Fruit fly (Drosophila melanogaster): ENCODE data around the gene CG8492.

- no peak for TF ChIP-seq psq (optimal IDR thresholded peaks at IDR 0.05)
- TF ChIP-seq Dll (optimal IDR thresholded peaks at IDR 0.05) = no peak
These were observed 43.4 kb upstream of the CG8492 start, which contains the start of gene Clk for dm6 chr3L:7775365-7775905.

Measured in whole organism.